Fruit fly (Drosophila melanogaster) whole organism, prepupa: ENCODE measurements around the gene frj.

ENCODE experiments used
- Blimp-1 ChIP-seq: fragments of 200-800 bp; sonication (Bioruptor generic); optimal IDR thresholded peaks from 3 replicates; lab custom pipeline; 2017; ENCODE audit warnings: missing biosample characterization, missing genetic modification characterization, mild to moderate bottlenecking, moderate library complexity, missing genetic modification reagents
- CG10631 ChIP-seq: fragments of 200-800 bp; sonication (Bioruptor generic); optimal IDR thresholded peaks from 2 replicates; lab custom pipeline; 2016; ENCODE audit warnings: missing biosample characterization, missing genetic modification characterization
- CG10669 ChIP-seq: fragments of 200-800 bp; sonication (Bioruptor generic); optimal IDR thresholded peaks from 3 replicates; lab custom pipeline; 2018; ENCODE audit warnings: missing biosample characterization, mild to moderate bottlenecking, missing genetic modification characterization, moderate library complexity
- CG11294 ChIP-seq: fragments of 200-800 bp; sonication (Bioruptor generic); IDR thresholded peaks from 2 replicates; pipeline ENCODE4 v1.3.6; 2022; ENCODE audit warnings: missing biosample characterization, missing genetic modification characterization
- CG11762 ChIP-seq: fragments of 200-800 bp; sonication (Bioruptor generic); optimal IDR thresholded peaks from 3 replicates; lab custom pipeline; 2016; ENCODE audit warnings: missing biosample characterization, missing genetic modification characterization; ENCODE audit not compliant: insufficient read depth
- CG11902 ChIP-seq: fragments of 200-800 bp; sonication (Bioruptor generic); optimal IDR thresholded peaks from 3 replicates; lab custom pipeline; 2016; ENCODE audit warnings: missing biosample characterization, missing genetic modification characterization
- CG15336 ChIP-seq: fragments of 200-800 bp; sonication (Bioruptor generic); IDR thresholded peaks from 2 replicates; pipeline ENCODE4 v1.3.6; 2022; ENCODE audit warnings: missing biosample characterization, missing genetic modification characterization
- CG1621 ChIP-seq: fragments of 200-800 bp; sonication (Bioruptor generic); optimal IDR thresholded peaks from 3 replicates; lab custom pipeline; 2018; ENCODE audit warnings: missing biosample characterization, mild to moderate bottlenecking, missing genetic modification characterization
- CG31627 ChIP-seq: fragments of 200-800 bp; sonication (Bioruptor generic); optimal IDR thresholded peaks from 3 replicates; lab custom pipeline; 2016; ENCODE audit warnings: missing biosample characterization, missing genetic modification characterization
- CG32006 ChIP-seq: fragments of 200-800 bp; sonication (Bioruptor generic); optimal IDR thresholded peaks from 3 replicates; lab custom pipeline; 2017; ENCODE audit warnings: missing biosample characterization, mild to moderate bottlenecking, missing genetic modification characterization
- CG34406 ChIP-seq: fragments of 200-800 bp; sonication (Bioruptor generic); optimal IDR thresholded peaks from 3 replicates; lab custom pipeline; 2016; ENCODE audit warnings: missing biosample characterization, missing genetic modification characterization
- CG3919 ChIP-seq: fragments of 200-800 bp; sonication (Bioruptor generic); optimal IDR thresholded peaks from 3 replicates; lab custom pipeline; 2016; ENCODE audit warnings: missing biosample characterization, missing genetic modification characterization
- CG6163 ChIP-seq: fragments of 200-800 bp; sonication (Bioruptor generic); IDR thresholded peaks from 3 replicates; pipeline ENCODE4 v1.3.6; 2022; ENCODE audit warnings: missing biosample characterization, missing genetic modification characterization
- CG6276 ChIP-seq: fragments of 200-800 bp; sonication (Bioruptor generic); optimal IDR thresholded peaks from 2 replicates; lab custom pipeline; 2017; ENCODE audit warnings: missing biosample characterization, mild to moderate bottlenecking, missing genetic modification characterization
- CG6808 ChIP-seq: fragments of 200-800 bp; sonication (Bioruptor generic); optimal IDR thresholded peaks from 3 replicates; lab custom pipeline; 2017; ENCODE audit warnings: missing biosample characterization, missing genetic modification characterization, mild to moderate bottlenecking, moderate library complexity, missing genetic modification reagents
- CG6854 ChIP-seq: fragments of 200-800 bp; sonication (Bioruptor generic); optimal IDR thresholded peaks from 2 replicates; lab custom pipeline; 2017; ENCODE audit warnings: missing biosample characterization, mild to moderate bottlenecking, missing genetic modification characterization
- CG7368 ChIP-seq: fragments of 200-800 bp; sonication (Bioruptor generic); optimal IDR thresholded peaks from 3 replicates; lab custom pipeline; 2016; ENCODE audit warnings: missing biosample characterization, missing genetic modification characterization
- CG8119 ChIP-seq: fragments of 200-800 bp; sonication (Bioruptor generic); IDR thresholded peaks from 3 replicates; pipeline ENCODE4 v1.3.6; 2022; ENCODE audit warnings: missing biosample characterization, missing genetic modification characterization
- CG8319 ChIP-seq: fragments of 200-800 bp; sonication (Bioruptor generic); optimal IDR thresholded peaks from 3 replicates; lab custom pipeline; 2016; ENCODE audit warnings: missing biosample characterization, missing genetic modification characterization
- CG8632 ChIP-seq: fragments of 200-800 bp; sonication (Bioruptor generic); optimal IDR thresholded peaks from 3 replicates; lab custom pipeline; 2016; ENCODE audit warnings: missing biosample characterization, missing genetic modification characterization
- CG9139 ChIP-seq: fragments of 200-800 bp; sonication (Bioruptor generic); optimal IDR thresholded peaks from 3 replicates; lab custom pipeline; 2017; ENCODE audit warnings: missing biosample characterization, mild to moderate bottlenecking, missing genetic modification characterization
- Eip75B ChIP-seq: fragments of 200-800 bp; sonication (Bioruptor generic); optimal IDR thresholded peaks from 3 replicates; lab custom pipeline; 2016; ENCODE audit warnings: missing biosample characterization, missing genetic modification characterization
- Eip78C ChIP-seq: fragments of 200-800 bp; sonication (Bioruptor generic); peaks from one replicate; lab custom pipeline; 2016; ENCODE audit warnings: missing biosample characterization, missing genetic modification characterization
- Eip93F ChIP-seq: fragments of 200-800 bp; sonication (Bioruptor generic); optimal IDR thresholded peaks from 2 replicates; lab custom pipeline; 2016; ENCODE audit warnings: missing biosample characterization, mild to moderate bottlenecking, missing genetic modification characterization
- Ets21C ChIP-seq: fragments of 200-800 bp; sonication (Bioruptor generic); optimal IDR thresholded peaks from 3 replicates; lab custom pipeline; 2016; ENCODE audit warnings: missing biosample characterization, missing genetic modification characterization
- Ets96B ChIP-seq: fragments of 200-800 bp; optimal IDR thresholded peaks from 2 replicates; lab custom pipeline; 2019; ENCODE audit warnings: missing biosample characterization, mild to moderate bottlenecking, missing genetic modification characterization, moderate library complexity
- Lpt ChIP-seq: fragments of 200-800 bp; sonication (Bioruptor generic); optimal IDR thresholded peaks from 3 replicates; lab custom pipeline; 2016; ENCODE audit warnings: missing biosample characterization, missing genetic modification characterization
- Met ChIP-seq: fragments of 200-800 bp; sonication (Bioruptor generic); optimal IDR thresholded peaks from 3 replicates; lab custom pipeline; 2016; ENCODE audit warnings: missing biosample characterization, missing genetic modification characterization
- OdsH ChIP-seq: fragments of 200-800 bp; sonication (Bioruptor generic); optimal IDR thresholded peaks from 3 replicates; lab custom pipeline; 2016; ENCODE audit warnings: missing biosample characterization, missing genetic modification characterization
- Smox ChIP-seq: fragments of 200-800 bp; sonication (Bioruptor generic); optimal IDR thresholded peaks from 3 replicates; lab custom pipeline; 2016; ENCODE audit warnings: missing biosample characterization, missing genetic modification characterization
- Sox102F ChIP-seq: fragments of 200-800 bp; sonication (Bioruptor generic); optimal IDR thresholded peaks from 2 replicates; lab custom pipeline; 2016; ENCODE audit warnings: missing biosample characterization, mild to moderate bottlenecking, missing genetic modification characterization
- Sox14 ChIP-seq: fragments of 200-800 bp; sonication (Bioruptor generic); optimal IDR thresholded peaks from 3 replicates; lab custom pipeline; 2016; ENCODE audit warnings: missing biosample characterization, missing genetic modification characterization
- Sox15 ChIP-seq: fragments of 200-800 bp; sonication (Bioruptor generic); optimal IDR thresholded peaks from 3 replicates; lab custom pipeline; 2016; ENCODE audit warnings: missing biosample characterization, missing genetic modification characterization
- achi ChIP-seq: fragments of 200-800 bp; sonication (Bioruptor generic); optimal IDR thresholded peaks from 3 replicates; lab custom pipeline; 2016; ENCODE audit warnings: missing biosample characterization, missing genetic modification characterization
- acj6 ChIP-seq: fragments of 200-800 bp; sonication (Bioruptor generic); optimal IDR thresholded peaks from 3 replicates; lab custom pipeline; 2016; ENCODE audit warnings: missing biosample characterization, missing genetic modification characterization
- cyc ChIP-seq: fragments of 200-800 bp; sonication (Bioruptor generic); optimal IDR thresholded peaks from 3 replicates; lab custom pipeline; 2016; ENCODE audit warnings: missing biosample characterization, missing genetic modification characterization
- dac ChIP-seq: fragments of 200-800 bp; sonication (Bioruptor generic); optimal IDR thresholded peaks from 2 replicates; lab custom pipeline; 2017; ENCODE audit warnings: missing biosample characterization, mild to moderate bottlenecking, missing genetic modification characterization
- eg ChIP-seq: fragments of 200-800 bp; sonication (Bioruptor generic); IDR thresholded peaks from 3 replicates; pipeline ENCODE4 v1.3.6; 2022; ENCODE audit warnings: missing biosample characterization, missing genetic modification characterization
- esn ChIP-seq: fragments of 200-800 bp; sonication (Bioruptor generic); optimal IDR thresholded peaks from 2 replicates; lab custom pipeline; 2016; ENCODE audit warnings: missing biosample characterization, mild to moderate bottlenecking, missing genetic modification characterization, moderate library complexity
- fd59A ChIP-seq: fragments of 200-800 bp; sonication (Bioruptor generic); optimal IDR thresholded peaks from 2 replicates; lab custom pipeline; 2017; ENCODE audit warnings: missing biosample characterization, mild to moderate bottlenecking, missing genetic modification characterization, missing genetic modification reagents
- fd85E ChIP-seq: fragments of 200-800 bp; sonication (Bioruptor generic); optimal IDR thresholded peaks from 3 replicates; lab custom pipeline; 2016; ENCODE audit warnings: missing biosample characterization, missing genetic modification characterization
- fkh ChIP-seq: fragments of 200-800 bp; sonication (Bioruptor generic); optimal IDR thresholded peaks from 3 replicates; lab custom pipeline; 2017; ENCODE audit warnings: missing biosample characterization, mild to moderate bottlenecking, missing genetic modification characterization, moderate library complexity
- lz ChIP-seq: fragments of 200-800 bp; sonication (Bioruptor generic); optimal IDR thresholded peaks from 3 replicates; lab custom pipeline; 2016; ENCODE audit warnings: missing biosample characterization, missing genetic modification characterization
- net ChIP-seq: fragments of 200-800 bp; sonication (Bioruptor generic); optimal IDR thresholded peaks from 3 replicates; lab custom pipeline; 2016; ENCODE audit warnings: missing biosample characterization, missing genetic modification characterization
- pdm3 ChIP-seq: fragments of 200-800 bp; sonication (Bioruptor generic); optimal IDR thresholded peaks from 3 replicates; lab custom pipeline; 2016; ENCODE audit warnings: missing biosample characterization, missing genetic modification characterization
- salr ChIP-seq, 2 experiments: fragments of 200-800 bp; sonication (Bioruptor generic); optimal IDR thresholded peaks; 3 replicates each; lab custom pipeline; 2016 to 2018; ENCODE audit warnings: missing biosample characterization in 2 of 2, missing genetic modification characterization in 2 of 2, mild to moderate bottlenecking in 1 of 2
- spab ChIP-seq: fragments of 200-800 bp; sonication (Bioruptor generic); optimal IDR thresholded peaks from 2 replicates; lab custom pipeline; 2017; ENCODE audit warnings: missing biosample characterization, mild to moderate bottlenecking, missing genetic modification characterization, missing genetic modification reagents
- svp ChIP-seq: fragments of 200-800 bp; sonication (Bioruptor generic); peaks from one replicate; lab custom pipeline; 2016; ENCODE audit warnings: missing biosample characterization, missing genetic modification characterization
- topi ChIP-seq: fragments of 200-800 bp; sonication (Bioruptor generic); optimal IDR thresholded peaks from 3 replicates; lab custom pipeline; 2016; ENCODE audit warnings: missing biosample characterization, missing genetic modification characterization
- vri ChIP-seq: fragments of 200-800 bp; sonication (Bioruptor generic); optimal IDR thresholded peaks from 3 replicates; lab custom pipeline; 2016; ENCODE audit warnings: missing biosample characterization, mild to moderate bottlenecking, missing genetic modification characterization

The frj gene

DNA sequence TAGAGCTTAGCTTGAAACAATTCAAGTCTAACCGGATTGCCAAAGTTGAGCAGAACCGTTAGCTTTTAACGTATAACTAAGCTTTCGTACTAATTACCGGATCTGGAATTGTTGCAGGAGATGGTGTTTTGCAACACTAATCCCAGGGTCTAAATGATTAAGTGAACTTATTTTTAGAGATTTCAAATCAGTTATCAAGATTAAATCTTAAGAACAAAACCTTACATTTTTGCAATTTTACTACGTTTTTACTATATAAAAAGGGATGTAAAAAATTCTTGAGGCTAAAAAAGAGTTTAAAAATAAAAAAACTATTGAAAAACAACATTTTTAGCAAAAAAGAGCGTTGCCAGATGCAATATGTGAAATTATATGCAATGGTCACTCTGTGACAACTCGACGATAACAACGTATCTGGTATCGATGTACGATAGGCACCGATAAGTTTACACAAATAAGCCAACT, 32.9 kb downstream of the frj start, which contains the start of the genes KFase and epsilonCOP (continued):
- TF ChIP-seq achi (GFP tag; lab: Kevin White, UChicago) (peak; percentile 36), CG31627 (GFP tag; lab: Kevin White, UChicago) (peak; percentile 50)

DNA sequence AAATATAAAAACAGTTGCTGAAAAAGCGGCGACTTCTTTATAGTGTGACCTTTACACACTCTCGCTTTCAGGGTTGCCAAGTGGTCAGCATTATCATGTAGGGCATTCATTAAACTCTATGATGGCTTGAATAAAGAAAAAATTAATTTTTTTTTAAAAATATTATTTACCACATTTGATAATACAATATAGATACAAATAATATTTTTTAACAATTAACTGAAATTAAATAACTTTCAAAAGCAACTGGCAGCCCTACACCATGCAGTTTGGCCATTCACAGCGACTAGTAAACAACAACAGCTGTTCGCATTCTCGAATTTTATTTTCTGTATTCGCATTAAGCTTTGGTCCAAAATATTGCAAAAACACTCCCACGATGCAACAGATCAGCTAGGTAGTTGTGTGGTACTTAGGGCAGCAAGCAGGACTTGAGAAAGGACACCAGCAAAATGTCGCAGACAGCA, 35.0 kb downstream of the frj start, which contains the start of the genes Phf5a and CG31638:
Phf5a (minus strand) TSS at position 61 of the 467 bp plus-strand sequence.
CG31638 (plus strand) TSS at position 279 of the 467 bp plus-strand sequence.
- peak; percentile 70 for TF ChIP-seq CG31627 (GFP tag; lab: Kevin White, UChicago)
- TF ChIP-seq cyc (GFP tag; lab: Kevin White, UChicago): peak; percentile 36
- TF ChIP-seq CG10669: peak; percentile 88
- TF ChIP-seq topi (GFP tag; lab: Kevin White, UChicago): peak; percentile 16
- TF ChIP-seq CG6854 (GFP tag; lab: Kevin White, UChicago): peak; percentile 76
- peak; percentile 72 for TF ChIP-seq Lpt (GFP tag; lab: Kevin White, UChicago)
- peak; percentile 93 for TF ChIP-seq CG8119 (GFP tag; lab: Robert Waterston, UW)
- no peak for TF ChIP-seq salr (GFP tag; optimal IDR thresholded peaks at IDR 0.05; lab: Kevin White, UChicago)
- peak; percentile 86 for TF ChIP-seq CG7368
- peak; percentile 48 for TF ChIP-seq fd59A (GFP tag; lab: Kevin White, UChicago)
- TF ChIP-seq OdsH (GFP tag; lab: Kevin White, UChicago): peak; percentile 96
- peak; percentile 74 for TF ChIP-seq achi (GFP tag; lab: Kevin White, UChicago)
- TF ChIP-seq Sox14 (GFP tag; lab: Kevin White, UChicago): no peak
- peak; percentile 90 for TF ChIP-seq dac (GFP tag; lab: Kevin White, UChicago)
- TF ChIP-seq spab: peak; percentile 77
- TF ChIP-seq CG1621 (tag; lab: Kevin White, UChicago): peak; percentile 52
- TF ChIP-seq Eip78C: peak; percentile 78
- no peak for TF ChIP-seq Smox (GFP tag; lab: Kevin White, UChicago)
- TF ChIP-seq CG11902: peak; percentile 56
- no peak for TF ChIP-seq Sox102F (GFP tag; lab: Kevin White, UChicago)
- peak; percentile 92 for TF ChIP-seq lz (GFP tag; lab: Kevin White, UChicago)
- peak; percentile 91 for TF ChIP-seq CG11294 (GFP tag; lab: Robert Waterston, UW)
- peak; percentile 58 for TF ChIP-seq fkh (GFP tag; lab: Kevin White, UChicago)
- peak; percentile 87 for TF ChIP-seq CG11762 (GFP tag; lab: Kevin White, UChicago)
- TF ChIP-seq CG6808 (GFP tag; lab: Kevin White, UChicago): peak; percentile 81
- peak; percentile 89 for TF ChIP-seq CG8319 (GFP tag; lab: Kevin White, UChicago)
- TF ChIP-seq Eip93F: no peak
- peak; percentile 93 for TF ChIP-seq esn (GFP tag; lab: Kevin White, UChicago)
- TF ChIP-seq CG34406 (GFP tag; lab: Kevin White, UChicago): peak; percentile 79
- no peak for TF ChIP-seq CG9139 (GFP tag; lab: Kevin White, UChicago)
- peak; percentile 68 for TF ChIP-seq CG8632
- TF ChIP-seq svp (GFP tag; lab: Kevin White, UChicago): no peak
- peak; percentile 98 for TF ChIP-seq Blimp-1 (GFP tag; lab: Kevin White, UChicago)
- TF ChIP-seq pdm3 (GFP tag; lab: Kevin White, UChicago): peak; percentile 91
- TF ChIP-seq Ets96B (tag; lab: Kevin White, UChicago): peak; percentile 42
- no peak for TF ChIP-seq Eip75B
- peak; percentile 53 for TF ChIP-seq CG3919 (GFP tag; lab: Kevin White, UChicago)
- no peak for TF ChIP-seq CG10631 (GFP tag; lab: Kevin White, UChicago)
- TF ChIP-seq eg (GFP tag; lab: Robert Waterston, UW): peak; percentile 97
- TF ChIP-seq CG6163 (GFP tag; lab: Robert Waterston, UW): no peak
- no peak for TF ChIP-seq CG6276 (GFP tag; lab: Kevin White, UChicago)
- TF ChIP-seq acj6 (GFP tag; lab: Kevin White, UChicago): no peak
- no peak for TF ChIP-seq net (GFP tag; lab: Kevin White, UChicago)
- TF ChIP-seq Ets21C: peak; percentile 82
- peak; percentile 85 for TF ChIP-seq CG15336 (GFP tag; lab: Robert Waterston, UW)
- TF ChIP-seq fd85E (GFP tag; lab: Kevin White, UChicago): no peak
- no peak for TF ChIP-seq vri (GFP tag; lab: Kevin White, UChicago)
- no peak for TF ChIP-seq Sox15 (GFP tag; lab: Kevin White, UChicago)
- no peak for TF ChIP-seq Met
- peak; percentile 76 for TF ChIP-seq CG32006 (GFP tag; lab: Kevin White, UChicago)
